Worm (Caenorhabditis elegans): Measurements from ENCODE around the gene srh-45.

srh-45 gene

ce11 chrV:11323720-11324119 lies 18.9 kb upstream of the srh-45 start, which contains the start of gene str-141:
Gene str-141 (minus strand): TSS chrV:11323820.
- no peak for TF ChIP-seq sma-9 (GFP tag; optimal IDR thresholded peaks at IDR 0.05)
- no peak for TF ChIP-seq sma-9 (tag; optimal IDR thresholded peaks at IDR 0.05)
- no peak for TF ChIP-seq lin-13 (GFP tag; optimal IDR thresholded peaks at IDR 0.05)
- TF ChIP-seq ztf-4 (tag; optimal IDR thresholded peaks at IDR 0.05) = no peak
- TF ChIP-seq gmeb-1 (tag; optimal IDR thresholded peaks at IDR 0.05) = no peak
- TF ChIP-seq snpc-4 (tag; optimal IDR thresholded peaks at IDR 0.05) = no peak
- TF ChIP-seq egl-27 (tag; optimal IDR thresholded peaks at IDR 0.05) = no peak
- no peak for TF ChIP-seq dmd-4 (tag; optimal IDR thresholded peaks at IDR 0.05)
- no peak for TF ChIP-seq mbf-1 (tag; optimal IDR thresholded peaks at IDR 0.05)
- no peak for TF ChIP-seq nhr-237 (tag; optimal IDR thresholded peaks at IDR 0.05)
- no peak for TF ChIP-seq nhr-21 (tag; optimal IDR thresholded peaks at IDR 0.05)
- no peak for TF ChIP-seq unc-55 (GFP tag; optimal IDR thresholded peaks at IDR 0.05)
- no peak for TF ChIP-seq blmp-1 (tag; optimal IDR thresholded peaks at IDR 0.05; ENCODE audit: insufficient read depth)
- no peak for TF ChIP-seq mab-5 (tag; optimal IDR thresholded peaks at IDR 0.05)
- no peak for TF ChIP-seq nhr-129 (tag; optimal IDR thresholded peaks at IDR 0.05)
- TF ChIP-seq ZK546.5 (tag; optimal IDR thresholded peaks at IDR 0.05) = no peak
- TF ChIP-seq elt-3 (tag; optimal IDR thresholded peaks at IDR 0.05) = no peak
- no peak for TF ChIP-seq nhr-11 (tag; optimal IDR thresholded peaks at IDR 0.05)
- TF ChIP-seq unc-39 (tag; optimal IDR thresholded peaks at IDR 0.05) = no peak

ce11 chrV:11321719-11322118 lies 16.9 kb upstream of the srh-45 start, which contains the start of gene F47G9.4:
Gene F47G9.4 (minus strand): TSS chrV:11321816.
- TF ChIP-seq nhr-129 (tag; optimal IDR thresholded peaks at IDR 0.05) (peak; percentile 8), lin-39 (tag; optimal IDR thresholded peaks at IDR 0.05) (no peak), F13H6.1 (tag; optimal IDR thresholded peaks at IDR 0.05) (peak; percentile 50)

- TF ChIP-seq sma-9 (GFP tag; optimal IDR thresholded peaks at IDR 0.05) = no peak
- TF ChIP-seq sma-9 (tag; optimal IDR thresholded peaks at IDR 0.05) = no peak
- no peak for TF ChIP-seq lsy-2 (tag; optimal IDR thresholded peaks at IDR 0.05)
- TF ChIP-seq nhr-237 (tag; optimal IDR thresholded peaks at IDR 0.05) = no peak
- TF ChIP-seq snpc-4 (tag; optimal IDR thresholded peaks at IDR 0.05) = no peak
- no peak for TF ChIP-seq R02D3.7 (tag; optimal IDR thresholded peaks at IDR 0.05)
Measured at ce11 chrV:11320860-11321259, 16.1 kb upstream of the srh-45 start.

- no peak for TF ChIP-seq ama-1 (optimal IDR thresholded peaks at IDR 0.05)
- TF ChIP-seq snpc-4 (tag; optimal IDR thresholded peaks at IDR 0.05) = no peak
- no peak for TF ChIP-seq zag-1 (tag; optimal IDR thresholded peaks at IDR 0.05)
- no peak for TF ChIP-seq nhr-10 (tag; optimal IDR thresholded peaks at IDR 0.05)
- TF ChIP-seq aly-2 (tag; optimal IDR thresholded peaks at IDR 0.05) = no peak
- no peak for TF ChIP-seq blmp-1 (tag; optimal IDR thresholded peaks at IDR 0.05; ENCODE audit: insufficient read depth)
- TF ChIP-seq ztf-11 (tag; optimal IDR thresholded peaks at IDR 0.05) = no peak
- no peak for TF ChIP-seq nhr-25 (tag; optimal IDR thresholded peaks at IDR 0.05)
- no peak for TF ChIP-seq nhr-12 (tag; optimal IDR thresholded peaks at IDR 0.05)
- no peak for TF ChIP-seq elt-3 (tag; optimal IDR thresholded peaks at IDR 0.05)
- no peak for TF ChIP-seq mbf-1 (tag; optimal IDR thresholded peaks at IDR 0.05)
- TF ChIP-seq Y55F3AM.14 (GFP tag; optimal IDR thresholded peaks at IDR 0.05) = no peak
Measured at ce11 chrV:11316801-11317200, 12.0 kb upstream of the srh-45 start, which contains the start of gene cutl-18. Gene cutl-18 (minus strand): TSS chrV:11316901.

ce11 chrV:11314025-11314880 lies 9.5 kb upstream of the srh-45 start:
- TF ChIP-seq nhr-10 (tag; optimal IDR thresholded peaks at IDR 0.05) (no peak), blmp-1 (tag; optimal IDR thresholded peaks at IDR 0.05; ENCODE audit: insufficient read depth) (no peak), Y55F3AM.14 (GFP tag; optimal IDR thresholded peaks at IDR 0.05) (peak; percentile 85), ceh-82 (tag; optimal IDR thresholded peaks at IDR 0.05) (peak; percentile 40), nhr-11 (tag; optimal IDR thresholded peaks at IDR 0.05) (peak; percentile 78), unc-62 (GFP tag; optimal IDR thresholded peaks at IDR 0.05) (no peak), ztf-1 (GFP tag; conservative IDR thresholded peaks at IDR 0.05) (0 out of 2 replicates have a peak, but pooled peaks have one; percentile 72), crh-2 (tag; optimal IDR thresholded peaks at IDR 0.05) (peak; percentile 91), lin-39 (tag; optimal IDR thresholded peaks at IDR 0.05) (no peak), lsy-2 (tag; optimal IDR thresholded peaks at IDR 0.05) (peak; percentile 62 to 67), ZK546.5 (tag; optimal IDR thresholded peaks at IDR 0.05) (no peak), nhr-25 (tag; optimal IDR thresholded peaks at IDR 0.05) (peak; percentile 79), nhr-6 (tag; optimal IDR thresholded peaks at IDR 0.05) (no peak), alr-1 (tag; optimal IDR thresholded peaks at IDR 0.05) (no peak), nhr-21 (tag; optimal IDR thresholded peaks at IDR 0.05) (peak; percentile 76), mdl-1 (tag; optimal IDR thresholded peaks at IDR 0.05) (peak in 1 of 2 experiments; percentile 6), nhr-23 (tag; optimal IDR thresholded peaks at IDR 0.05) (no peak), skn-1 (tag; optimal IDR thresholded peaks at IDR 0.05) (no peak), ztf-4 (tag; optimal IDR thresholded peaks at IDR 0.05) (peak; percentile 64), unc-55 (GFP tag; optimal IDR thresholded peaks at IDR 0.05) (no peak), peb-1 (tag; optimal IDR thresholded peaks at IDR 0.05) (no peak), lin-13 (GFP tag; optimal IDR thresholded peaks at IDR 0.05) (peak; percentile 71), ztf-11 (tag; optimal IDR thresholded peaks at IDR 0.05) (peak; percentile 21), R02D3.7 (tag; optimal IDR thresholded peaks at IDR 0.05) (no peak), unc-39 (tag; optimal IDR thresholded peaks at IDR 0.05) (no peak), zag-1 (tag; optimal IDR thresholded peaks at IDR 0.05) (peak; percentile 9), ama-1 (optimal IDR thresholded peaks at IDR 0.05) (no peak), nhr-237 (tag; optimal IDR thresholded peaks at IDR 0.05) (no peak), elt-3 (tag; optimal IDR thresholded peaks at IDR 0.05) (peak; percentile 23), nhr-129 (tag; optimal IDR thresholded peaks at IDR 0.05) (peak; percentile 92)
